Fruit fly (Drosophila melanogaster) whole organism, pupa: ENCODE measurements around the gene Bub1.

ENCODE experiments used
- CG10348 ChIP-seq: fragments of 200-800 bp; sonication (Bioruptor generic); IDR thresholded peaks from 2 replicates; pipeline ENCODE4 v1.3.6; 2022; ENCODE audit warnings: missing biosample characterization, missing genetic modification characterization
- CG12605 ChIP-seq: fragments of 200-800 bp; sonication (Bioruptor generic); IDR thresholded peaks from 2 replicates; pipeline ENCODE4 v1.3.6; 2022; ENCODE audit warnings: missing biosample characterization, missing genetic modification characterization
- CG13204 ChIP-seq: fragments of 200-800 bp; sonication (Bioruptor generic); optimal IDR thresholded peaks from 2 replicates; lab custom pipeline; 2018; ENCODE audit warnings: missing biosample characterization, mild to moderate bottlenecking, missing genetic modification characterization, moderate library complexity
- CG14655 ChIP-seq: fragments of 200-800 bp; sonication (Bioruptor generic); optimal IDR thresholded peaks from 3 replicates; lab custom pipeline; 2017; ENCODE audit warnings: mild to moderate bottlenecking, missing biosample characterization, missing genetic modification reagents, missing genetic modification characterization
- CG15710 ChIP-seq: fragments of 200-800 bp; sonication (Bioruptor generic); optimal IDR thresholded peaks from 2 replicates; lab custom pipeline; 2018; ENCODE audit warnings: missing biosample characterization, mild to moderate bottlenecking, missing genetic modification characterization, moderate library complexity
- CG17806 ChIP-seq: fragments of 200-800 bp; sonication (Bioruptor generic); optimal IDR thresholded peaks from 2 replicates; lab custom pipeline; 2018; ENCODE audit warnings: missing biosample characterization, mild to moderate bottlenecking, missing genetic modification characterization, moderate library complexity
- CG32121 ChIP-seq: fragments of 200-800 bp; sonication (Bioruptor generic); IDR thresholded peaks from 2 replicates; pipeline ENCODE4 v1.3.6; 2022; ENCODE audit warnings: missing biosample characterization, missing genetic modification characterization
- CG34367 ChIP-seq: fragments of 200-800 bp; sonication (Bioruptor generic); optimal IDR thresholded peaks from 2 replicates; lab custom pipeline; 2018; ENCODE audit warnings: missing biosample characterization, mild to moderate bottlenecking, missing genetic modification characterization
- CG4496 ChIP-seq: fragments of 200-800 bp; sonication (Bioruptor generic); IDR thresholded peaks from 3 replicates; pipeline ENCODE4 v1.3.6; 2022; ENCODE audit warnings: missing biosample characterization, missing genetic modification characterization
- CG8159 ChIP-seq: fragments of 200-800 bp; sonication (Bioruptor generic); optimal IDR thresholded peaks from 3 replicates; lab custom pipeline; 2018; ENCODE audit warnings: missing biosample characterization, mild to moderate bottlenecking, missing genetic modification characterization, moderate library complexity
- CG8301 ChIP-seq: fragments of 200-800 bp; sonication (Bioruptor generic); optimal IDR thresholded peaks from 2 replicates; lab custom pipeline; 2018; ENCODE audit warnings: missing biosample characterization, mild to moderate bottlenecking, missing genetic modification characterization
- CG9948 ChIP-seq: fragments of 200-800 bp; sonication (Bioruptor generic); optimal IDR thresholded peaks from 2 replicates; lab custom pipeline; 2018; ENCODE audit warnings: missing biosample characterization, mild to moderate bottlenecking, missing genetic modification characterization, moderate library complexity
- D1 ChIP-seq: fragments of 200-800 bp; sonication (Bioruptor generic); optimal IDR thresholded peaks from 2 replicates; lab custom pipeline; 2018; ENCODE audit warnings: missing biosample characterization, mild to moderate bottlenecking, missing genetic modification characterization, moderate library complexity
- EcR ChIP-seq: fragments of 200-800 bp; sonication (Bioruptor generic); optimal IDR thresholded peaks from 3 replicates; lab custom pipeline; 2019; ENCODE audit warnings: missing biosample characterization, missing genetic modification characterization, mild to moderate bottlenecking, moderate library complexity, missing genetic modification reagents
- Ets98B ChIP-seq: fragments of 200-800 bp; sonication (Bioruptor generic); IDR thresholded peaks from 2 replicates; pipeline ENCODE4 v1.3.6; 2022; ENCODE audit warnings: missing biosample characterization, missing genetic modification characterization
- Pif1A ChIP-seq: fragments of 200-800 bp; sonication (Bioruptor generic); optimal IDR thresholded peaks from 3 replicates; lab custom pipeline; 2016; ENCODE audit warnings: missing biosample characterization, missing genetic modification characterization
- Pif1B ChIP-seq: fragments of 200-800 bp; sonication (Bioruptor generic); optimal IDR thresholded peaks from 3 replicates; lab custom pipeline; 2016; ENCODE audit warnings: missing biosample characterization, missing genetic modification characterization
- Snoo ChIP-seq: fragments of 200-800 bp; sonication (Bioruptor generic); optimal IDR thresholded peaks from 3 replicates; lab custom pipeline; 2017; ENCODE audit warnings: missing biosample characterization, mild to moderate bottlenecking, missing genetic modification characterization, inconsistent platforms
- fd96Ca ChIP-seq: fragments of 200-800 bp; sonication (Bioruptor generic); IDR thresholded peaks from 3 replicates; pipeline ENCODE4 v1.3.6; 2022; ENCODE audit warnings: missing biosample characterization, missing genetic modification characterization
- gl ChIP-seq: fragments of 200-800 bp; sonication (Bioruptor generic); optimal IDR thresholded peaks from 2 replicates; lab custom pipeline; 2018; ENCODE audit warnings: missing biosample characterization, mild to moderate bottlenecking, missing genetic modification characterization
- rn ChIP-seq: fragments of 200-800 bp; sonication (Bioruptor generic); IDR thresholded peaks from 2 replicates; pipeline ENCODE4 v1.3.6; 2022; ENCODE audit warnings: missing biosample characterization, missing genetic modification characterization

The Bub1 gene

dm6 chr2L:5247384-5247783 lies 31.3 kb upstream of the Bub1 start:
- no peak for TF ChIP-seq Snoo (tag; lab: Kevin White, UChicago)
- TF ChIP-seq CG12605 (GFP tag; lab: Robert Waterston, UW): no peak
- no peak for TF ChIP-seq CG15710 (tag; lab: Kevin White, UChicago)
- TF ChIP-seq CG8159 (tag; lab: Kevin White, UChicago): no peak
- TF ChIP-seq Pif1B (GFP tag; lab: Kevin White, UChicago): no peak
- no peak for TF ChIP-seq fd96Ca (GFP tag; lab: Robert Waterston, UW)
- TF ChIP-seq D1 (tag; lab: Kevin White, UChicago): no peak
- no peak for TF ChIP-seq CG14655
- TF ChIP-seq CG4496 (GFP tag; lab: Robert Waterston, UW): no peak
- TF ChIP-seq gl (tag; lab: Kevin White, UChicago): no peak
- no peak for TF ChIP-seq CG9948 (tag; lab: Kevin White, UChicago)
- no peak for TF ChIP-seq CG34367 (tag; lab: Kevin White, UChicago)
- no peak for TF ChIP-seq CG32121 (GFP tag; lab: Robert Waterston, UW)
- TF ChIP-seq CG17806 (tag; lab: Kevin White, UChicago): no peak
- TF ChIP-seq Pif1A: no peak
- no peak for TF ChIP-seq CG8301 (tag; lab: Kevin White, UChicago)
- TF ChIP-seq EcR (GFP tag; lab: Kevin White, UChicago): no peak

dm6 chr2L:5247812-5248211 lies 30.9 kb upstream of the Bub1 start:
- TF ChIP-seq CG34367 (tag; lab: Kevin White, UChicago) (no peak), Ets98B (GFP tag; lab: Robert Waterston, UW) (no peak), CG17806 (tag; lab: Kevin White, UChicago) (no peak), D1 (tag; lab: Kevin White, UChicago) (no peak), Snoo (tag; lab: Kevin White, UChicago) (no peak), CG9948 (tag; lab: Kevin White, UChicago) (no peak), rn (GFP tag; lab: Robert Waterston, UW) (no peak), CG32121 (GFP tag; lab: Robert Waterston, UW) (no peak), Pif1B (GFP tag; lab: Kevin White, UChicago) (no peak)

- TF ChIP-seq CG12605 (GFP tag; lab: Robert Waterston, UW): no peak
- TF ChIP-seq CG8159 (tag; lab: Kevin White, UChicago): no peak
- no peak for TF ChIP-seq Pif1B (GFP tag; lab: Kevin White, UChicago)
- no peak for TF ChIP-seq CG32121 (GFP tag; lab: Robert Waterston, UW)
- no peak for TF ChIP-seq Pif1A
- TF ChIP-seq CG15710 (tag; lab: Kevin White, UChicago): no peak
Measured at dm6 chr2L:5248582-5248981, 30.1 kb upstream of the Bub1 start.

dm6 chr2L:5249766-5250165 lies 28.9 kb upstream of the Bub1 start:
- TF ChIP-seq CG15710 (tag; lab: Kevin White, UChicago) (peak; percentile 56), CG4496 (GFP tag; lab: Robert Waterston, UW) (peak; percentile 79), Pif1B (GFP tag; lab: Kevin White, UChicago) (peak; percentile 40), CG32121 (GFP tag; lab: Robert Waterston, UW) (no peak), D1 (tag; lab: Kevin White, UChicago) (no peak), Ets98B (GFP tag; lab: Robert Waterston, UW) (peak; percentile 47; the same call in 1 of the 2 replicates), CG17806 (tag; lab: Kevin White, UChicago) (peak; percentile 46), Pif1A (peak; percentile 68), fd96Ca (GFP tag; lab: Robert Waterston, UW) (peak; percentile 67; the same call in 1 of the 3 replicates), Snoo (tag; lab: Kevin White, UChicago) (peak; percentile 59), gl (tag; lab: Kevin White, UChicago) (peak; percentile 20), CG8159 (tag; lab: Kevin White, UChicago) (peak; percentile 51), EcR (GFP tag; lab: Kevin White, UChicago) (peak; percentile 52), CG34367 (tag; lab: Kevin White, UChicago) (peak; percentile 10), CG9948 (tag; lab: Kevin White, UChicago) (peak; percentile 16), CG10348 (no peak), CG12605 (GFP tag; lab: Robert Waterston, UW) (no peak), rn (GFP tag; lab: Robert Waterston, UW) (0 out of 2 replicates have a peak, but pooled peaks have one; percentile 16), CG8301 (tag; lab: Kevin White, UChicago) (peak; percentile 48), CG14655 (peak; percentile 61), CG13204 (GFP tag; lab: Kevin White, UChicago) (peak; percentile 37)

- no peak for TF ChIP-seq Snoo (tag; lab: Kevin White, UChicago)
- TF ChIP-seq CG8159 (tag; lab: Kevin White, UChicago): no peak
- TF ChIP-seq Pif1B (GFP tag; lab: Kevin White, UChicago): peak; percentile 7
- no peak for TF ChIP-seq rn (GFP tag; lab: Robert Waterston, UW)
Measured at dm6 chr2L:5251150-5251549, 27.5 kb upstream of the Bub1 start.

- TF ChIP-seq CG14655 (no peak), Snoo (tag; lab: Kevin White, UChicago) (no peak), CG8159 (tag; lab: Kevin White, UChicago) (peak; percentile 23), CG17806 (tag; lab: Kevin White, UChicago) (peak; percentile 21), CG9948 (tag; lab: Kevin White, UChicago) (peak; percentile 16)
Measured at dm6 chr2L:5251725-5252124, 26.9 kb upstream of the Bub1 start.
